Fruit fly (Drosophila melanogaster): ENCODE data around the gene Jon25Bi.

The Jon25Bi gene

DNA sequence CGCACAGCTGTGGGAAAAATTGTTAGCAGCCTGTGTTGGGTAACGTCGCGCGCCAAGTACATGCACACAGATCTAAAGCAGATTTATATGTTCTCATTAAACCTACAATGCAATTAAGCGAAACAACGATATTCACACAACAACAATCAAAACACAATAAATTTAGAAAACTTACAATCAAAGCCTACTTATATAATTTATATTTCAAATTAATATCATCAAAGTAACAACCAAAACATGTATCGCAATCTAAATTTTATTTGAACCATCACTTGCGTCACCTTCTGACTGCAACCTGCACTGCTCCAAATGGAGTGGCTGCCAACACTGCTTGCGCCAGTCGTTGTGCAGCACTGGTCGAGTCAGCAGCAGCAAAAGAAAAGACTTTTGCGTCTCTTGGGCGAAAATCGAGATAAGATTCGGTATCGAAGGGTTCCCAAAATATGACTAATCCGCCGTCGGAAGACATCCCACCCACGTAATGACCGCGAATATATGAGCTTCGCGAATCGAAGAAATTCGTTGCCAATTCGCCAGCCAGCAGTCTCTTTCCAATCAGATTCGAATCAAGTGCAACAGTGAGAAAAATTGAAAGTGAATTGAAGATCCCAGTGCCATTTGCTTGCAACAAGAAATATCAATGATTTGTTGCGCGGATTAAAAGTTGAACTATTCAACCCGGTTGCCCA lies 26.5 kb upstream of the Jon25Bi start, which contains the start of the genes CG8892 and CG34126:
Gene CG8892, minus strand, starts transcription at position 315 of the 689 bp plus-strand sequence.
Gene CG34126, plus strand, starts transcription at position 337 of the 689 bp plus-strand sequence.
- TF ChIP-seq Snoo (tag; optimal IDR thresholded peaks at IDR 0.05) (peak; percentile 97), D1 (tag; optimal IDR thresholded peaks at IDR 0.05) (no peak), Ets98B (GFP tag; IDR thresholded peaks at IDR 0.05) (peak; percentile 86), fd96Ca (GFP tag; IDR thresholded peaks at IDR 0.05) (peak; percentile 95), Pif1B (GFP tag; optimal IDR thresholded peaks at IDR 0.05) (peak; percentile 91), CG14655 (GFP tag; optimal IDR thresholded peaks at IDR 0.05) (peak; percentile 96), CG8301 (tag; optimal IDR thresholded peaks at IDR 0.05) (peak; percentile 93), CG9948 (tag; optimal IDR thresholded peaks at IDR 0.05) (peak; percentile 95), Pif1A (GFP tag; optimal IDR thresholded peaks at IDR 0.05) (peak; percentile 94), CG4496 (GFP tag; IDR thresholded peaks at IDR 0.05) (peak; percentile 93), CG17806 (tag; optimal IDR thresholded peaks at IDR 0.05) (peak; percentile 94), CG34367 (tag; optimal IDR thresholded peaks at IDR 0.05) (peak; percentile 90), EcR (GFP tag; optimal IDR thresholded peaks at IDR 0.05) (no peak), CG13204 (GFP tag; optimal IDR thresholded peaks at IDR 0.05) (peak; percentile 72), CG10348 (GFP tag; IDR thresholded peaks at IDR 0.05) (peak; percentile 89), CG15710 (tag; optimal IDR thresholded peaks at IDR 0.05) (peak; percentile 97), CG12605 (GFP tag; IDR thresholded peaks at IDR 0.05) (peak; percentile 75), CG8159 (tag; optimal IDR thresholded peaks at IDR 0.05) (peak; percentile 96), gl (tag; optimal IDR thresholded peaks at IDR 0.05) (peak; percentile 83), rn (GFP tag; IDR thresholded peaks at IDR 0.05) (peak; percentile 93), CG32121 (GFP tag; IDR thresholded peaks at IDR 0.05) (peak; percentile 91)

DNA sequence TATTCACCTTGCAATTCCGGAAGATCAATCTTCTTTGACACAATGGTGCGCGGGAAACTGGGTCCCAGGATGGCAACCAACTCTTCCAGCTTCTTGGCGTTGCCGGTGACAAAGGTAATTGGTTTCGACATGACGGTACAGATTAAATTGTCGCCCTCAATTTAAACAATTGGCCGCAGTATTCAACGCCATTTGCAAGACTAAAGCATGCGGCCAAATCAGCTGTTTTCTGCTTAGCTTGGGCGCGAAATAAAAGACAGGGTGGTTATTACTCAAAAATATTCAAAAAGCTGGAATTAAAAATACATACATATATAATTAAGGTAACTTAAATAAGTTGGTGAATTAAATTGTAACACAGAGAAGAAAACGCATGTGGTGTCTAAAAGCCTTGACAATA lies 24.2 kb upstream of the Jon25Bi start, which contains the start of gene CG8891:
Gene CG8891, minus strand, starts transcription at position 242 of the 400 bp plus-strand sequence.
- TF ChIP-seq Ets98B (GFP tag; IDR thresholded peaks at IDR 0.05), result no peak
- TF ChIP-seq Snoo (tag; optimal IDR thresholded peaks at IDR 0.05), result no peak
- no peak for TF ChIP-seq CG14655 (GFP tag; optimal IDR thresholded peaks at IDR 0.05)
- TF ChIP-seq CG13204 (GFP tag; optimal IDR thresholded peaks at IDR 0.05), result no peak

DNA sequence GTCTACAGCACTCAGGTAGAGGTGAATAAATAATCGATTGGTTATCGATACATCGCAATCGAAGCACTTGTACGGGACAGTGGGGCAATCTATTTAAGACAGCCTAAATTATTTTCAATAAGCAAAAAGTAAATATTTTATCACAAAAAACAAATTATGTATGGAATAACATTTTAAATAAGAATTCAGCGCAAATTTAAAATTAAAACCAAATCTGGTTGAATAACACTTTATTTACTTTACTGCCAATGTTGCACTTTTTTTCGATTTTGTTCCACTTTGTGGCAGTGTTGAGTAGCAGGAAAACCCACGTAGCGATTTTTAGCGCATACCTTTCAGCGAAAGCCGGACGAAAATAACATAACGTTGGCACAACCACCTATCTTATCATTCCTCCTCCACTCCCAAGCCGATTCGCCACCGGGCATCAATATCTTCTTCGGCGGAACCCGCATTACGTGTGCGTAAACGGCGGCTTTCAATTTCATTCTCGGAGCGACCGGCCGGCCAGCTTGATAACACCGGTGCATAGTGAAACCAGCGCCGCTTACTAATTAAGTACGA lies 22.1 kb upstream of the Jon25Bi start, which contains the start of the genes Gmd and CG3792:
Gene Gmd, minus strand, starts transcription at position 36 of the 564 bp plus-strand sequence.
Gene CG3792, plus strand, starts transcription at position 325 of the 564 bp plus-strand sequence.
- peak; percentile 89 for TF ChIP-seq CG12605 (GFP tag; IDR thresholded peaks at IDR 0.05)
- no peak for TF ChIP-seq D1 (tag; optimal IDR thresholded peaks at IDR 0.05)
- TF ChIP-seq Pif1A (GFP tag; optimal IDR thresholded peaks at IDR 0.05), result no peak
- peak; percentile 84 for TF ChIP-seq fd96Ca (GFP tag; IDR thresholded peaks at IDR 0.05)
- TF ChIP-seq CG14655 (GFP tag; optimal IDR thresholded peaks at IDR 0.05), result no peak
- peak; percentile 95 for TF ChIP-seq CG8159 (tag; optimal IDR thresholded peaks at IDR 0.05)
- peak; percentile 97 for TF ChIP-seq CG4496 (GFP tag; IDR thresholded peaks at IDR 0.05)
- peak; percentile 95 for TF ChIP-seq CG32121 (GFP tag; IDR thresholded peaks at IDR 0.05)
- peak; percentile 85 for TF ChIP-seq CG34367 (tag; optimal IDR thresholded peaks at IDR 0.05)
- peak; percentile 6 for TF ChIP-seq EcR (GFP tag; optimal IDR thresholded peaks at IDR 0.05)
- no peak for TF ChIP-seq CG13204 (GFP tag; optimal IDR thresholded peaks at IDR 0.05)
- no peak for TF ChIP-seq Pif1B (GFP tag; optimal IDR thresholded peaks at IDR 0.05)
- TF ChIP-seq CG9948 (tag; optimal IDR thresholded peaks at IDR 0.05), result peak; percentile 89
- peak; percentile 91 for TF ChIP-seq CG17806 (tag; optimal IDR thresholded peaks at IDR 0.05)
- TF ChIP-seq rn (GFP tag; IDR thresholded peaks at IDR 0.05), result peak; percentile 87
- peak; percentile 81 for TF ChIP-seq gl (tag; optimal IDR thresholded peaks at IDR 0.05)
- TF ChIP-seq Snoo (tag; optimal IDR thresholded peaks at IDR 0.05), result peak; percentile 89
- peak; percentile 92 for TF ChIP-seq CG8301 (tag; optimal IDR thresholded peaks at IDR 0.05)
- TF ChIP-seq CG10348 (GFP tag; IDR thresholded peaks at IDR 0.05), result peak; percentile 87
- TF ChIP-seq Ets98B (GFP tag; IDR thresholded peaks at IDR 0.05), result peak; percentile 94
- peak; percentile 87 for TF ChIP-seq CG15710 (tag; optimal IDR thresholded peaks at IDR 0.05)

DNA sequence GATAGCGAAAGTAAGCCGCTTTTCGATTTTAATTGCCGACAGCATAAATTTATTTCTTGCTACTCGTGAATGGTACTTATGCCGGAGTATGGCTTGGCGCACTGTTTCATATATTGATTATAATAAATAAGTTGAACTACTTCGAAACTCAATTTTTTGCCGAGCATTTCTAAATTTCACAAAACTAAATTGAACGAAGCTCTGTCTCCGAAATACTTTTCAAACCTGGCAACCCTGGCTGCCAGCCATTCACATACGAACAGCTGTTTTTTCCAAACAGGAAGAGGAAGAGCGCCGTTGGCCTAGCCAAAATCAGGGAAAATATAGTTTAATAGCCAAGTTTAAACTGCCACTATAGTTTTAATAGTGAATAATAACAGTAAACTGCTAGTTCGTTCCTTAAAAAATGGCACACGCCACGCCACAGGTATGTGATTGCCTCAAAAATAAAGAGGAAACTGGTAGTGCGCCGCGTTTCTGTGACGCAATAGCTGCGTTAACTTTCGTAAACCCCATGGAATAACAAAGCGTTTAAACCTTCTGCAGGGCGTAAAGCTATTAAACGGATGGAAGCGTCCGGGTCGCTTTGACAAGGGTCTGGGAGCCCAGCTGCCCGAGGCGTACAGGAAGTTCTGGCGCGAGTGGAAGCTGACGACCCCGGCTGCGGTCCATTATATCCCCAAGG lies 18.9 kb upstream of the Jon25Bi start, which contains the start of gene mRpL28:
Gene mRpL28, plus strand, starts transcription at position 246 of the 685 bp plus-strand sequence.
- TF ChIP-seq EcR (GFP tag; optimal IDR thresholded peaks at IDR 0.05) (peak; percentile 70), fd96Ca (GFP tag; IDR thresholded peaks at IDR 0.05) (peak; percentile 18; the same call in 1 of the 3 replicates), D1 (tag; optimal IDR thresholded peaks at IDR 0.05) (no peak), CG4496 (GFP tag; IDR thresholded peaks at IDR 0.05) (0 out of 3 replicates have a peak, but pooled peaks have one; percentile 24)

DNA sequence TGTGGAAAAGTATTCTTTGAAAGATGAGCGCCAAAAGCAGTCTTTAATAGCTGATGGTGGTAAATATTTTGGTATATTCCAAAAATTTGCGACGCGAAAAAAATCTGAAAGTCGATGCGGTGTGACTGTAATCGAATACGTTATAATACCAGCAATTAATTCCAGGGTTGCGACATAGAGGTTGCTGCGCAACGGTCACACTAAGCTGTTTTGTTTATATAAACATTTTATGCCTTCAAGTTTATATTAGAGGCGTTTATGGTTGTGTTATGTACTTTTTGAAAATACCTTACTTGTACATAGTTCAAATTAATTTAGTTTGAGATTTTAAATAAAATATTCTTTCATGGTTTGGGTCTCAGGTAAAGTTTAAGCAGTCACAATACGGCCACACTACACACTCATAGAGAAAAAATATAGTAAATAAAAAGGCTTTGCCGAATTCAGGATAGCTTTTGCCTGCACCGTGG lies 16.4 kb upstream of the Jon25Bi start, which contains the start of gene CG14043:
Gene CG14043, plus strand, starts transcription at position 374 of the 470 bp plus-strand sequence.
- TF ChIP-seq CG9948 (tag; optimal IDR thresholded peaks at IDR 0.05) (no peak), gl (tag; optimal IDR thresholded peaks at IDR 0.05) (no peak)

Measured in whole organism, pupa.